Worm (Caenorhabditis elegans): ENCODE measurements around the gene snr-3.

Gene snr-3

DNA sequence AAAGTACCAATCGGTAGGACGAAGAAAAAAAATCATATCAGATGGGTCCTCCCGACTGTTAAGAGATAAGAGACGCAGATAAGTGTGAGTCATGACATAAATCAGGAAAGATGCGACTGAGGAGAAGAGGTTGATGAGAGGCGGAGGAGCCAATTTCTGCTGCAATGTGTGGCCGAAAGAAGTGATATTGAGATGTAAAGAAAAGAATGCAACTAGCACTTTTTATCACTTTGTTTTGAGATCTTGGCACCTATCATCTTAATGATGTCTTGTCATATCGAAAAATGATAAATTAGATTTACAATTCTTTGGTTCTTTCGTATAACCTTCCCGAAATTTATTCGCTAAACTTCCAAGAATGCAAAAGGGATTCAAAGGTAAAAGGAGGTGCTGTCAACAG is 7.5 kb downstream of the snr-3 start, which contains the start of gene del-10:
del-10 (minus strand) TSS at position 24 of the 400 bp plus-strand sequence.
- TF ChIP-seq nhr-11 (tag; optimal IDR thresholded peaks at IDR 0.05) (no peak), F13H6.1 (tag; optimal IDR thresholded peaks at IDR 0.05) (peak; percentile 0), nhr-6 (tag; optimal IDR thresholded peaks at IDR 0.05) (no peak), sma-9 (GFP tag; optimal IDR thresholded peaks at IDR 0.05) (peak; percentile 27), sma-9 (tag; optimal IDR thresholded peaks at IDR 0.05) (no peak)

DNA sequence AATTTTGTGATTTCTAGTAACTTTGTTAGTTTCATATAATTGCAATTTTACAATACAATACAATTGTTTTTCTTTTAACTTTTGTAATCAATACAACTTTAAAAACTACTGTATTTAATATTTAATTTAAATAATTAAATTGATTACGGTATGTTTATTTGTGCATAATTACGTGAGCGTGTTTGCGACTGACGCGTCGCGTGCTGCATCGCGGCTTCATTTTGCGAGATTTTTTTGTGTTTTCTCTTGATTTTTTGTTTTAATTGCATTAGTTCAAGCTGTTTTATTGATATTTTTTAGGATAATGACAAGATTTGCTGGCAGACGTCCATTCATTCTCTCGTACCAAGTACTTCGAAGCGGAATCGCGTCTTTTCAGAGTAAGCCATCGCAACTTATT is 12.9 kb downstream of the snr-3 start, which contains the start of gene T28D9.4:
T28D9.4 (plus strand) TSS at position 301 of the 400 bp plus-strand sequence.
- no peak for TF ChIP-seq snpc-4 (tag; optimal IDR thresholded peaks at IDR 0.05)
- no peak for TF ChIP-seq lin-11 (tag; optimal IDR thresholded peaks at IDR 0.05)
- no peak for TF ChIP-seq nhr-21 (tag; optimal IDR thresholded peaks at IDR 0.05)
- TF ChIP-seq gmeb-1 (tag; optimal IDR thresholded peaks at IDR 0.05) = no peak
- TF ChIP-seq ztf-11 (tag; optimal IDR thresholded peaks at IDR 0.05) = no peak
- TF ChIP-seq nhr-25 (tag; optimal IDR thresholded peaks at IDR 0.05) = no peak
- no peak for TF ChIP-seq ztf-4 (tag; optimal IDR thresholded peaks at IDR 0.05)
- TF ChIP-seq sma-3 (GFP tag; optimal IDR thresholded peaks at IDR 0.05) = no peak
- no peak for TF ChIP-seq R02D3.7 (tag; optimal IDR thresholded peaks at IDR 0.05)
- TF ChIP-seq dmd-4 (tag; optimal IDR thresholded peaks at IDR 0.05) = no peak
- no peak for TF ChIP-seq ama-1 (optimal IDR thresholded peaks at IDR 0.05)
- TF ChIP-seq Y55F3AM.14 (GFP tag; optimal IDR thresholded peaks at IDR 0.05) = no peak
- no peak for TF ChIP-seq nhr-23 (tag; optimal IDR thresholded peaks at IDR 0.05)
- no peak for TF ChIP-seq ZK546.5 (tag; optimal IDR thresholded peaks at IDR 0.05)
- TF ChIP-seq ceh-16 (tag; optimal IDR thresholded peaks at IDR 0.05) = no peak
- no peak for TF ChIP-seq unc-55 (GFP tag; optimal IDR thresholded peaks at IDR 0.05)
- TF ChIP-seq zag-1 (tag; optimal IDR thresholded peaks at IDR 0.05) = no peak
- no peak for TF ChIP-seq mbf-1 (tag; optimal IDR thresholded peaks at IDR 0.05)

DNA sequence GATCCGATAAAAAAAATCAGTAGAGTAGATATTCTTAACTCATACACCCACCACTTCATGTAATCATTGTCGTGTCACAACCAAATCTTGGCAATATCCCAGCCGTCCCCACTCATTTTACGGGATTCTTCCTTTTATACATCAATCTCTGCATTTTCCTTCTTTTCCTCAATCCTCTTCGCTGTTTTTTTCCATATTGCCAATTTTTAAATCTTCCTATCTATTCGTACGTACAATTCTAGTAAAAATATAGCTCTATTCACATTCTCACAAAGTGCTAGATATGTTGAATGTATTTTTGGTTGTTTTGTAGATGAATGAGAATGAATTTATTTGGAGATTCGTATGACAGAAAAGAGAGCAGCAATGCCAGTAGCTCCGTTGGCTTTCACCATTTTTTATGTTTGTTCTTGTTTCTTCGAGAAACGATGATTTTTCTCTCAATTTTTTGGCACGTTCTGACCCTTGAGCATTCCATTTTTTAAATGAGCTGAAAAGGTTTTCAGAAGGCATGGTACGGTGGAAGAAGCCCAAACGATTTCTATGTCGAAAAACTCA is 14.3 kb downstream of the snr-3 start, which contains the start of gene T28D9.16:
T28D9.16 (plus strand) TSS at position 508 of the 558 bp plus-strand sequence.
- TF ChIP-seq mdl-1 (tag; optimal IDR thresholded peaks at IDR 0.05) = no peak

DNA sequence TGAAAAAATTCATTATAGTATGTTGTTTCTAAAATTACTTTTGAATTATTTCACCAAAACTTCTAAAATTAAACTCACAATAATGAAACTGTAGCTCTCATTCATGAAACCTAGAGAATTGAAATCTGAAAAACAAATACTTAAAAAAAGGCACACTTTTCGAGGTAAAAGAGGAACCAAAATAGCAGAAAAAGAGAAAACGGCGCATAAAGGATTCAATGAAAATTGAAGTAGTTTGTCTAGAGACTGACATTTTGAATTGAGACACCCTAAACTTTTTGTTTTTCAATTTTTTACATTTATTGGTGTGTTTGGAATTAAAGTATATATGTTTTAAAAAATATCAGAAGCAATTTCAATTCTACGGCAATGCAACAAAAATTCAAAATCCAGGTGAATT is 18.6 kb downstream of the snr-3 start, which contains the start of gene dgk-5:
dgk-5 (minus strand) TSS at position 101 of the 400 bp plus-strand sequence.
- no peak for TF ChIP-seq elt-1 (tag; optimal IDR thresholded peaks at IDR 0.05)
- TF ChIP-seq dmd-4 (tag; optimal IDR thresholded peaks at IDR 0.05) = no peak
- no peak for TF ChIP-seq nhr-11 (tag; optimal IDR thresholded peaks at IDR 0.05)
- no peak for TF ChIP-seq alr-1 (tag; optimal IDR thresholded peaks at IDR 0.05)
- no peak for TF ChIP-seq R02D3.7 (tag; optimal IDR thresholded peaks at IDR 0.05)
- no peak for TF ChIP-seq C34F6.9 (tag; optimal IDR thresholded peaks at IDR 0.05)
- no peak for TF ChIP-seq crh-2 (tag; optimal IDR thresholded peaks at IDR 0.05)
- no peak for TF ChIP-seq snpc-4 (tag; optimal IDR thresholded peaks at IDR 0.05)
- TF ChIP-seq ceh-82 (tag; optimal IDR thresholded peaks at IDR 0.05) = no peak
- no peak for TF ChIP-seq mab-5 (tag; optimal IDR thresholded peaks at IDR 0.05)

DNA sequence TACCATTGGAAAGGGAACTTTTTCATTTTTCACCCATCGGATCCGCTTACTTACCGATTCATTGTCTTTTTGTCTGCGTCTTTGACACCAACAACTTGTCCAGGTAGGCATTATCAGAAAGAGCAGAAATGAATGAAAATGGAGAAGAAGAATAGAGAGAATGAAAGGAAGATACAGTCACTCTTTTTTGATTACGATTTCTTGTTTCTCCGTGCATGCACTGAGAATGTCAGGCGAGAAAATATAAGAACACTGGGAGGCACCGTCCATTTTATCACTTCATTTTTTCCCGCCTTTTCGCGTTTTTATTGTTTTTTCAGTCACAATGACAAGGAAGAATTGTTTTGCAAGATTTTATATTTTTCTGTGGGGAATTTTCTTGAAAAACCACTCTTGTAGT is 20.2 kb downstream of the snr-3 start:
- peak; percentile 56 for TF ChIP-seq fos-1 (tag; optimal IDR thresholded peaks at IDR 0.05)
- TF ChIP-seq F13H6.1 (tag; optimal IDR thresholded peaks at IDR 0.05) = no peak

DNA sequence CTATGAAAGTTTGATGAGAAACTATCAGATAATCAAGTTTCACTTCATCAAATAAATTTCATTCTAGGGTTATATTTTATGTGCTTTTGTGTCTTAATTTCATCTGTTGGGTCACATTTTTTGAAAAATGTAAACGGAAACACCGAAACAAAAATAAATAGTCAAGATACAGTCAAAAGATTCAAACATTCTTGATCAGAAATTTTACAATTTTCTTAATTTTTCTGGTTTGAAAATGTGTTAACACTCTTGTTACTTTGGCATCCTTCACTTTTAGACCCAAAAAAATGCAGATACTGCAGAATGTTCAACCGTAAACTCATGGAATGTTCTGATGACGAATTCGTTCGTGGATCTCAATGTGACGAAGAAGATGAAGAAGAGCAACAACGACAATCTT is 34.9 kb downstream of the snr-3 start, which contains the start of gene aptf-1:
aptf-1 (plus strand) TSS at position 301 of the 400 bp plus-strand sequence.
- TF ChIP-seq blmp-1 (tag; optimal IDR thresholded peaks at IDR 0.05; ENCODE audit: insufficient read depth) (no peak), nhr-21 (tag; optimal IDR thresholded peaks at IDR 0.05) (no peak), nhr-237 (tag; optimal IDR thresholded peaks at IDR 0.05) (no peak), ztf-11 (tag; optimal IDR thresholded peaks at IDR 0.05) (no peak), alr-1 (tag; optimal IDR thresholded peaks at IDR 0.05) (no peak), skn-1 (tag; optimal IDR thresholded peaks at IDR 0.05) (no peak), crh-2 (tag; optimal IDR thresholded peaks at IDR 0.05) (no peak)

Data from whole organism, L2 larva.